Fruit fly (Drosophila melanogaster) S2 (cell line): ENCODE results near the gene Atf3.
A peak's percentile ranks its signal among the peaks of the same experiment; 100 is the strongest.

Source experiments
- CG8478 ChIP-seq: fragments of >200 bp; optimal IDR thresholded peaks from 2 replicates; lab custom pipeline; 2018
- CTCF ChIP-seq, 2 experiments: fragments of >200 bp; optimal IDR thresholded peaks; 2 replicates each; lab custom pipeline; 2018

Gene Atf3

dm6 chrX:1232533-1233212 lies 42.4 kb downstream of the Atf3 start:
- TF ChIP-seq CG8478 (lab: Kevin White, UChicago), result no peak
- TF ChIP-seq CTCF (optimal IDR thresholded peaks at IDR 0.05; lab: Kevin White, UChicago), result no peak

- TF ChIP-seq CG8478 (lab: Kevin White, UChicago) (no peak), CTCF (optimal IDR thresholded peaks at IDR 0.05; lab: Kevin White, UChicago) (no peak)
Observed at dm6 chrX:1231707-1232106, 43.4 kb downstream of the Atf3 start.

- no peak for TF ChIP-seq CTCF (optimal IDR thresholded peaks at IDR 0.05; lab: Kevin White, UChicago)
- no peak for TF ChIP-seq CG8478 (lab: Kevin White, UChicago)
Observed at dm6 chrX:1229567-1229966, 45.5 kb downstream of the Atf3 start.

dm6 chrX:1229098-1229497 lies 46.0 kb downstream of the Atf3 start:
- no peak for TF ChIP-seq CG8478 (lab: Kevin White, UChicago)
- TF ChIP-seq CTCF (optimal IDR thresholded peaks at IDR 0.05; lab: Kevin White, UChicago), result no peak

- TF ChIP-seq CG8478 (lab: Kevin White, UChicago) (no peak), CTCF (optimal IDR thresholded peaks at IDR 0.05; lab: Kevin White, UChicago) (no peak)
Observed at dm6 chrX:1225859-1226258, 49.2 kb downstream of the Atf3 start.

- no peak for TF ChIP-seq CTCF (optimal IDR thresholded peaks at IDR 0.05; lab: Kevin White, UChicago)
- no peak for TF ChIP-seq CG8478 (lab: Kevin White, UChicago)
Observed at dm6 chrX:1216681-1217080, 58.4 kb downstream of the Atf3 start.

- TF ChIP-seq CG8478 (lab: Kevin White, UChicago), result no peak
- peak; percentile 28 to 32 for TF ChIP-seq CTCF (optimal IDR thresholded peaks at IDR 0.05; lab: Kevin White, UChicago)
Observed at dm6 chrX:1215000-1215399, 60.1 kb downstream of the Atf3 start, which contains the start of gene CG11398. Gene CG11398 (minus strand): TSS chrX:1215156.

- TF ChIP-seq CG8478 (lab: Kevin White, UChicago) (no peak), CTCF (optimal IDR thresholded peaks at IDR 0.05; lab: Kevin White, UChicago) (no peak)
Observed at dm6 chrX:1209251-1210020, 65.6 kb downstream of the Atf3 start, which contains the start of gene CG11382. Gene CG11382 (plus strand): TSS chrX:1209970.

dm6 chrX:1206437-1206836 lies 68.6 kb downstream of the Atf3 start, which contains the start of gene CG14624:
Gene CG14624 (plus strand): TSS chrX:1206737.
- TF ChIP-seq CG8478 (lab: Kevin White, UChicago) (no peak), CTCF (optimal IDR thresholded peaks at IDR 0.05; lab: Kevin White, UChicago) (no peak)

- TF ChIP-seq CG8478 (lab: Kevin White, UChicago) (no peak), CTCF (optimal IDR thresholded peaks at IDR 0.05; lab: Kevin White, UChicago) (no peak)
Observed at dm6 chrX:1203477-1203876, 71.6 kb downstream of the Atf3 start, which contains the start of gene CG11381. Gene CG11381 (plus strand): TSS chrX:1203777.

- TF ChIP-seq CG8478 (lab: Kevin White, UChicago) (no peak), CTCF (optimal IDR thresholded peaks at IDR 0.05; lab: Kevin White, UChicago) (no peak)
Observed at dm6 chrX:1199246-1199645, 75.8 kb downstream of the Atf3 start, which contains the start of gene CG14625. Gene CG14625 (plus strand): TSS chrX:1199546.

dm6 chrX:1197862-1198261 lies 77.2 kb downstream of the Atf3 start:
- no peak for TF ChIP-seq CG8478 (lab: Kevin White, UChicago)
- TF ChIP-seq CTCF (optimal IDR thresholded peaks at IDR 0.05; lab: Kevin White, UChicago), result no peak
